Fruit fly (Drosophila melanogaster) whole organism, embryonic: Measurements from ENCODE around the gene papi.

ENCODE experiments used
- Bgb ChIP-seq: fragments of 200-800 bp; sonication (Bioruptor generic); IDR thresholded peaks from 2 replicates; pipeline ENCODE4 v1.3.6; 2022; ENCODE audit warnings: missing biosample characterization, missing genetic modification characterization; ENCODE audit not compliant: partially characterized antibody
- CG10543 ChIP-seq: fragments of 200-800 bp; sonication (Bioruptor generic); optimal IDR thresholded peaks from 3 replicates; lab custom pipeline; 2017; ENCODE audit warnings: missing biosample characterization, mild to moderate bottlenecking, missing genetic modification characterization, moderate library complexity
- CG12744 ChIP-seq: fragments of 200-800 bp; sonication (Bioruptor generic); optimal IDR thresholded peaks from 2 replicates; lab custom pipeline; 2016; ENCODE audit warnings: missing biosample characterization, missing genetic modification characterization
- CG13287 ChIP-seq: fragments of 200-800 bp; sonication (Bioruptor generic); IDR thresholded peaks from 2 replicates; pipeline ENCODE4 v1.3.6; 2022; ENCODE audit warnings: missing biosample characterization, missing genetic modification characterization; ENCODE audit not compliant: partially characterized antibody
- CG13424 ChIP-seq: fragments of 200-800 bp; sonication (Bioruptor generic); optimal IDR thresholded peaks from 2 replicates; lab custom pipeline; 2019; ENCODE audit warnings: missing biosample characterization, mild to moderate bottlenecking, missing genetic modification characterization, moderate library complexity
- CG14014 ChIP-seq: fragments of 200-800 bp; sonication (Bioruptor generic); IDR thresholded peaks from 2 replicates; pipeline ENCODE4 v1.3.6; 2022; ENCODE audit warnings: missing biosample characterization, missing genetic modification characterization
- CG14965 ChIP-seq: fragments of 200-800 bp; sonication (Bioruptor generic); optimal IDR thresholded peaks from 2 replicates; lab custom pipeline; 2016; ENCODE audit warnings: missing biosample characterization, missing genetic modification characterization, borderline replicate concordance
- CG1529 ChIP-seq: fragments of 200-800 bp; sonication (Bioruptor generic); optimal IDR thresholded peaks from 3 replicates; lab custom pipeline; 2018; ENCODE audit warnings: missing biosample characterization, missing genetic modification characterization
- CG15479 ChIP-seq: fragments of 200-800 bp; sonication (Bioruptor generic); optimal IDR thresholded peaks from 3 replicates; lab custom pipeline; 2019; ENCODE audit warnings: missing biosample characterization, mild to moderate bottlenecking, missing genetic modification characterization, moderate library complexity
- CG17568 ChIP-seq: fragments of 200-800 bp; sonication (Bioruptor generic); optimal IDR thresholded peaks from 2 replicates; lab custom pipeline; 2018; ENCODE audit warnings: missing biosample characterization, mild to moderate bottlenecking, missing genetic modification characterization, moderate library complexity
- CG17612 ChIP-seq: fragments of 200-800 bp; sonication (Bioruptor generic); IDR thresholded peaks from 2 replicates; pipeline ENCODE4 v1.3.6; 2022; ENCODE audit warnings: missing biosample characterization, missing genetic modification characterization
- CG18599 ChIP-seq: fragments of 200-800 bp; sonication (Bioruptor generic); optimal IDR thresholded peaks from 3 replicates; lab custom pipeline; 2017; ENCODE audit warnings: missing biosample characterization, missing genetic modification characterization, mild to moderate bottlenecking, moderate library complexity, missing genetic modification reagents
- CG3995 ChIP-seq: fragments of 200-800 bp; sonication (Bioruptor generic); optimal IDR thresholded peaks from 3 replicates; lab custom pipeline; 2016; ENCODE audit warnings: missing biosample characterization, missing genetic modification characterization
- CG7556 ChIP-seq: fragments of 200-800 bp; sonication (Bioruptor generic); optimal IDR thresholded peaks from 2 replicates; lab custom pipeline; 2017; ENCODE audit warnings: missing biosample characterization, mild to moderate bottlenecking, missing genetic modification characterization
- CG8765 ChIP-seq: fragments of 200-800 bp; sonication (Bioruptor generic); IDR thresholded peaks from 2 replicates; pipeline ENCODE4 v1.3.6; 2022; ENCODE audit warnings: missing biosample characterization, missing genetic modification characterization
- D ChIP-seq, 2 experiments: fragments of 200-800 bp in 1 of 2; fragments of >200 bp in 1 of 2; sonication (Bioruptor generic) in 1 of 2; optimal IDR thresholded peaks; 2 replicates in 1 of 2; 3 replicates in 1 of 2; lab custom pipeline; 2017; ENCODE audit warnings: mild to moderate bottlenecking in 1 of 2, missing biosample characterization in 1 of 2, missing genetic modification characterization in 1 of 2, missing genetic modification reagents in 1 of 2
- D19A ChIP-seq: fragments of 200-800 bp; optimal IDR thresholded peaks from 3 replicates; lab custom pipeline; 2019; ENCODE audit warnings: missing biosample characterization, mild to moderate bottlenecking, missing genetic modification characterization, moderate library complexity
- D19B ChIP-seq: fragments of 200-800 bp; sonication (Bioruptor generic); optimal IDR thresholded peaks from 2 replicates; lab custom pipeline; 2017; ENCODE audit warnings: missing biosample characterization, mild to moderate bottlenecking, missing genetic modification characterization
- Dip3 ChIP-seq: fragments of 200-800 bp; sonication (Bioruptor generic); optimal IDR thresholded peaks from 3 replicates; lab custom pipeline; 2016; ENCODE audit warnings: missing biosample characterization, missing genetic modification characterization
- E2f2 ChIP-seq: fragments of 200-800 bp; sonication (Bioruptor generic); IDR thresholded peaks from 2 replicates; pipeline ENCODE4 v1.3.6; 2022; ENCODE audit warnings: missing biosample characterization, missing genetic modification characterization
- ERR ChIP-seq: fragments of 200-800 bp; sonication (Bioruptor generic); optimal IDR thresholded peaks from 2 replicates; lab custom pipeline; 2016; ENCODE audit warnings: missing biosample characterization, missing genetic modification characterization
- HLHmδ ChIP-seq: fragments of 200-800 bp; sonication (Bioruptor generic); optimal IDR thresholded peaks from 2 replicates; lab custom pipeline; 2018; ENCODE audit warnings: missing biosample characterization, mild to moderate bottlenecking, missing genetic modification characterization, moderate library complexity
- Hr78 ChIP-seq, 2 experiments: fragments of 200-800 bp in 1 of 2; fragments of >200 bp in 1 of 2; sonication (Bioruptor generic) in 1 of 2; optimal IDR thresholded peaks; 2 replicates each; lab custom pipeline; 2017 to 2019; ENCODE audit warnings: missing biosample characterization in 2 of 2, missing genetic modification characterization in 2 of 2, mild to moderate bottlenecking in 1 of 2, moderate library complexity in 1 of 2
- Mes4 ChIP-seq: fragments of 200-800 bp; sonication (Bioruptor generic); optimal IDR thresholded peaks from 2 replicates; lab custom pipeline; 2016; ENCODE audit warnings: missing biosample characterization, missing genetic modification characterization
- Myb ChIP-seq: fragments of 200-800 bp; sonication (Bioruptor generic); optimal IDR thresholded peaks from 2 replicates; lab custom pipeline; 2016; ENCODE audit warnings: missing biosample characterization, missing genetic modification characterization
- NC2α ChIP-seq: fragments of 200-800 bp; sonication (Bioruptor generic); optimal IDR thresholded peaks from 2 replicates; lab custom pipeline; 2016; ENCODE audit warnings: missing biosample characterization, missing genetic modification characterization
- Optix ChIP-seq: fragments of 200-800 bp; sonication (Bioruptor generic); IDR thresholded peaks from 3 replicates; pipeline ENCODE4 v1.3.6; 2022; ENCODE audit warnings: missing biosample characterization, missing genetic modification characterization
- Scr ChIP-seq: fragments of 200-800 bp; sonication (Bioruptor generic); IDR thresholded peaks from 2 replicates; pipeline ENCODE4 v1.3.6; 2022; ENCODE audit warnings: missing biosample characterization, missing genetic modification characterization; ENCODE audit not compliant: partially characterized antibody
- Sox100B ChIP-seq: fragments of 200-800 bp; sonication (Bioruptor generic); optimal IDR thresholded peaks from 3 replicates; lab custom pipeline; 2018; ENCODE audit warnings: missing biosample characterization, mild to moderate bottlenecking, missing genetic modification characterization
- cad ChIP-seq: fragments of >200 bp; optimal IDR thresholded peaks from 2 replicates; lab custom pipeline; 2017; ENCODE audit warnings: missing biosample characterization, missing genetic modification characterization
- chinmo ChIP-seq: fragments of 200-800 bp; sonication (Bioruptor generic); IDR thresholded peaks from 4 replicates; pipeline ENCODE4 v1.3.6; 2022; ENCODE audit warnings: missing biosample characterization, missing genetic modification characterization; ENCODE audit not compliant: partially characterized antibody
- corto ChIP-seq: fragments of 200-800 bp; sonication (Bioruptor generic); optimal IDR thresholded peaks from 2 replicates; lab custom pipeline; 2016; ENCODE audit warnings: missing biosample characterization, mild to moderate bottlenecking, missing genetic modification characterization, moderate library complexity
- cwo ChIP-seq: fragments of 200-800 bp; sonication (Bioruptor generic); optimal IDR thresholded peaks from 3 replicates; lab custom pipeline; 2017; ENCODE audit warnings: missing biosample characterization, missing genetic modification characterization, mild to moderate bottlenecking, moderate library complexity, missing genetic modification reagents
- en ChIP-seq: fragments of 200-800 bp; sonication (Bioruptor generic); optimal IDR thresholded peaks from 2 replicates; lab custom pipeline; 2016; ENCODE audit warnings: missing biosample characterization, missing genetic modification characterization
- exex ChIP-seq: fragments of 200-800 bp; sonication (Bioruptor generic); optimal IDR thresholded peaks from 4 replicates; lab custom pipeline; 2018; ENCODE audit warnings: missing biosample characterization, mild to moderate bottlenecking, missing genetic modification characterization, moderate library complexity
- fu2 ChIP-seq: fragments of 200-800 bp; sonication (Bioruptor generic); optimal IDR thresholded peaks from 2 replicates; lab custom pipeline; 2016; ENCODE audit warnings: missing biosample characterization, missing genetic modification characterization
- gsb ChIP-seq: fragments of 200-800 bp; sonication (Bioruptor generic); IDR thresholded peaks from 2 replicates; pipeline ENCODE4 v1.3.6; 2022; ENCODE audit warnings: missing biosample characterization, missing genetic modification characterization
- insv ChIP-seq, 2 experiments: fragments of 200-800 bp; sonication (Bioruptor generic); optimal IDR thresholded peaks; 3 replicates each; lab custom pipeline; 2016 to 2018; ENCODE audit warnings: missing biosample characterization in 2 of 2, missing genetic modification characterization in 2 of 2
- ken ChIP-seq: fragments of 200-800 bp; sonication (Bioruptor generic); IDR thresholded peaks from 3 replicates; pipeline ENCODE4 v1.3.6; 2022; ENCODE audit warnings: missing biosample characterization, missing genetic modification characterization
- lmd ChIP-seq: fragments of 200-800 bp; sonication (Bioruptor generic); IDR thresholded peaks from 2 replicates; pipeline ENCODE4 v1.3.6; 2022; ENCODE audit warnings: missing biosample characterization, missing genetic modification characterization
- mam ChIP-seq: fragments of 200-800 bp; sonication (Bioruptor generic); optimal IDR thresholded peaks from 3 replicates; lab custom pipeline; 2016; ENCODE audit warnings: missing biosample characterization, missing genetic modification characterization
- nom ChIP-seq: fragments of 200-800 bp; sonication (Bioruptor generic); optimal IDR thresholded peaks from 2 replicates; lab custom pipeline; 2017; ENCODE audit warnings: missing biosample characterization, missing genetic modification characterization, mild to moderate bottlenecking, moderate library complexity, missing genetic modification reagents
- oc ChIP-seq: fragments of 200-800 bp; sonication (Bioruptor generic); optimal IDR thresholded peaks from 2 replicates; lab custom pipeline; 2018; ENCODE audit warnings: missing biosample characterization, mild to moderate bottlenecking, missing genetic modification characterization, moderate library complexity
- pho ChIP-seq: fragments of 200-800 bp; sonication (Bioruptor generic); optimal IDR thresholded peaks from 2 replicates; lab custom pipeline; 2016; ENCODE audit warnings: missing biosample characterization, missing genetic modification characterization
- sens ChIP-seq: fragments of 200-800 bp; sonication (Bioruptor generic); peaks from one replicate; lab custom pipeline; 2016; ENCODE audit warnings: missing biosample characterization, missing genetic modification characterization
- sr ChIP-seq: fragments of 200-800 bp; sonication (Bioruptor generic); IDR thresholded peaks from 3 replicates; pipeline ENCODE4 v1.3.6; 2022; ENCODE audit warnings: missing biosample characterization, missing genetic modification characterization
- tio ChIP-seq: fragments of 200-800 bp; sonication (Bioruptor generic); optimal IDR thresholded peaks from 2 replicates; lab custom pipeline; 2017; ENCODE audit warnings: missing biosample characterization, missing genetic modification characterization, inconsistent platforms
- ttk ChIP-seq: fragments of 200-800 bp; sonication (Bioruptor generic); IDR thresholded peaks from 2 replicates; pipeline ENCODE4 v2.1.2; 2022; ENCODE audit warnings: missing biosample characterization, missing genetic modification characterization

Gene papi

dm6 chr2L:2198613-2199432 is 21.7 kb upstream of the papi start (continued):
- TF ChIP-seq Hr78 (GFP tag; optimal IDR thresholded peaks at IDR 0.05; lab: Kevin White, UChicago) (peak in 1 of 2 experiments; percentile 66), Mes4 (GFP tag; lab: Kevin White, UChicago) (peak; percentile 85), Optix (GFP tag; lab: Robert Waterston, UW) (no peak), insv (GFP tag; optimal IDR thresholded peaks at IDR 0.05; lab: Kevin White, UChicago) (no peak), D (optimal IDR thresholded peaks at IDR 0.05; lab: Kevin White, UChicago) (no peak), D (GFP tag; optimal IDR thresholded peaks at IDR 0.05; lab: Kevin White, UChicago) (peak; percentile 87), Dip3 (GFP tag; lab: Kevin White, UChicago) (peak; percentile 89), CG15479 (no peak), gsb (no peak), CG8765 (GFP tag; lab: Robert Waterston, UW) (no peak), NC2α (GFP tag; lab: Kevin White, UChicago) (peak; percentile 85), tio (GFP tag; lab: Kevin White, UChicago) (peak; percentile 60), CG13424 (peak; percentile 76), nom (GFP tag; lab: Kevin White, UChicago) (peak; percentile 81), mam (peak; percentile 85), CG10543 (GFP tag; lab: Kevin White, UChicago) (peak; percentile 94), cad (no peak), CG12744 (GFP tag; lab: Kevin White, UChicago) (peak; percentile 51), CG17612 (GFP tag; lab: Robert Waterston, UW) (no peak), ken (GFP tag; lab: Robert Waterston, UW) (no peak), Sox100B (GFP tag; lab: Kevin White, UChicago) (peak; percentile 86), CG7556 (GFP tag; lab: Kevin White, UChicago) (peak; percentile 86), D19B (GFP tag; lab: Kevin White, UChicago) (peak; percentile 63), D19A (tag; lab: Kevin White, UChicago) (peak; percentile 85), CG3995 (GFP tag; lab: Kevin White, UChicago) (no peak), corto (GFP tag; lab: Kevin White, UChicago) (peak; percentile 96), en (GFP tag; lab: Kevin White, UChicago) (peak; percentile 82), CG14965 (GFP tag; lab: Kevin White, UChicago) (no peak), Myb (GFP tag; lab: Kevin White, UChicago) (peak; percentile 60), ERR (GFP tag; lab: Kevin White, UChicago) (peak; percentile 73), HLHmδ (GFP tag; lab: Kevin White, UChicago) (peak; percentile 65), chinmo (GFP tag; lab: Robert Waterston, UW) (no peak), CG18599 (GFP tag; lab: Kevin White, UChicago) (peak; percentile 93), exex (tag; lab: Kevin White, UChicago) (peak; percentile 36), fu2 (GFP tag; lab: Kevin White, UChicago) (peak; percentile 70), pho (GFP tag; lab: Kevin White, UChicago) (peak; percentile 82), oc (tag; lab: Kevin White, UChicago) (peak; percentile 88), cwo (GFP tag; lab: Kevin White, UChicago) (peak; percentile 90), lmd (GFP tag; lab: Robert Waterston, UW) (no peak), Scr (GFP tag; lab: Robert Waterston, UW) (no peak), CG13287 (no peak), ttk (GFP tag; lab: Robert Waterston, UW) (no peak), sens (GFP tag; lab: Kevin White, UChicago) (peak; percentile 99), Bgb (GFP tag; lab: Robert Waterston, UW) (no peak), CG17568 (GFP tag; lab: Kevin White, UChicago) (peak; percentile 77), sr (no peak), CG1529 (GFP tag; lab: Kevin White, UChicago) (peak; percentile 85), E2f2 (GFP tag; lab: Robert Waterston, UW) (no peak), CG14014 (GFP tag; lab: Robert Waterston, UW) (no peak)
